Worm (Caenorhabditis elegans) whole organism, L1 larva: Measurements from ENCODE around the gene mut-7.

Source experiments
- C04F5.9 ChIP-seq: sonication (generic microtip); optimal IDR thresholded peaks from 2 replicates; lab custom pipeline; 2016; ENCODE audit warnings: missing genetic modification characterization, missing compliant biosample characterization
- C16A3.4 ChIP-seq: fragments of 150-350 bp; optimal IDR thresholded peaks from 2 replicates; lab custom pipeline; 2014; ENCODE audit warnings: missing biosample characterization, missing genetic modification characterization
- F16B12.6 ChIP-seq: fragments of 150-350 bp; optimal IDR thresholded peaks from 2 replicates; lab custom pipeline; 2014; ENCODE audit warnings: missing biosample characterization, missing genetic modification characterization
- Y116A8C.19 ChIP-seq: sonication (generic microtip); optimal IDR thresholded peaks from 2 replicates; lab custom pipeline; 2016; ENCODE audit warnings: missing compliant biosample characterization, missing genetic modification characterization, borderline replicate concordance
- aly-2 ChIP-seq: fragments of 150-350 bp; optimal IDR thresholded peaks from 2 replicates; lab custom pipeline; 2014; ENCODE audit warnings: missing biosample characterization, missing genetic modification characterization
- ama-1 ChIP-seq: fragments of 150-350 bp; optimal IDR thresholded peaks from 2 replicates; lab custom pipeline; 2014
- blmp-1 ChIP-seq: fragments of 150-350 bp; optimal IDR thresholded peaks from 2 replicates; lab custom pipeline; 2014; ENCODE audit warnings: missing biosample characterization, missing genetic modification characterization
- ceh-8 ChIP-seq: fragments of 200-800 bp; sonication (Bioruptor generic); optimal IDR thresholded peaks from 2 replicates; lab custom pipeline; 2018; ENCODE audit warnings: mild to moderate bottlenecking, missing genetic modification characterization, moderate library complexity, missing compliant biosample characterization
- ceh-90 ChIP-seq: sonication (generic microtip); optimal IDR thresholded peaks from 2 replicates; lab custom pipeline; 2016; ENCODE audit warnings: missing genetic modification characterization, missing compliant biosample characterization
- dpl-1 ChIP-seq, 3 experiments: fragments of 150-350 bp in 2 of 3; sonication (generic microtip) in 1 of 3; optimal IDR thresholded peaks; 2 replicates each; lab custom pipeline; 2014 to 2017; ENCODE audit warnings: missing biosample characterization in 3 of 3, missing genetic modification characterization in 3 of 3, missing genetic modification reagents in 3 of 3
- efl-1 ChIP-seq, 4 experiments: fragments of 150-350 bp; optimal IDR thresholded peaks in 3 of 4; peaks in 1 of 4; 1 replicate in 1 of 4; 2 replicates in 3 of 4; lab custom pipeline; 2014; ENCODE audit warnings: missing biosample characterization in 2 of 4, missing genetic modification characterization in 2 of 4, missing genetic modification reagents in 2 of 4
- egl-27 ChIP-seq, 2 experiments: fragments of 150-350 bp in 1 of 2; sonication (generic microtip); optimal IDR thresholded peaks; 3 replicates each; lab custom pipeline; 2017 to 2018; ENCODE audit warnings: missing biosample characterization in 2 of 2, missing genetic modification characterization in 2 of 2, missing genetic modification reagents in 2 of 2
- elt-3 ChIP-seq, 6 experiments: fragments of 150-350 bp in 1 of 6; sonication (generic microtip); optimal IDR thresholded peaks; 2 replicates each; lab custom pipeline; 2017 to 2018; ENCODE audit warnings: missing biosample characterization in 6 of 6, missing genetic modification characterization in 6 of 6, inconsistent platforms in 1 of 6
- fkh-10 ChIP-seq: sonication (generic microtip); optimal IDR thresholded peaks from 2 replicates; lab custom pipeline; 2017; ENCODE audit warnings: missing biosample characterization, missing genetic modification reagents, missing genetic modification characterization
- fos-1 ChIP-seq: fragments of 150-350 bp; optimal IDR thresholded peaks from 2 replicates; lab custom pipeline; 2014; ENCODE audit warnings: missing biosample characterization, missing genetic modification characterization
- hlh-4 ChIP-seq: sonication (generic microtip); optimal IDR thresholded peaks from 2 replicates; lab custom pipeline; 2016; ENCODE audit warnings: mild to moderate bottlenecking, missing genetic modification characterization, missing compliant biosample characterization
- hpl-2 ChIP-seq: fragments of 150-350 bp; optimal IDR thresholded peaks from 2 replicates; lab custom pipeline; 2014; ENCODE audit warnings: missing biosample characterization, missing genetic modification reagents, missing genetic modification characterization
- irx-1 ChIP-seq: sonication (generic microtip); optimal IDR thresholded peaks from 2 replicates; lab custom pipeline; 2016; ENCODE audit warnings: missing genetic modification characterization, missing compliant biosample characterization
- isw-1 ChIP-seq: fragments of 200-800 bp; sonication (Bioruptor generic); IDR thresholded peaks from 2 replicates; pipeline ENCODE4 v1.3.6; 2022; ENCODE audit warnings: missing genetic modification characterization, missing compliant biosample characterization
- lin-15B ChIP-seq: fragments of 150-350 bp; sonication (generic microtip); optimal IDR thresholded peaks from 3 replicates; lab custom pipeline; 2014; ENCODE audit warnings: missing biosample characterization, missing genetic modification characterization
- lsy-2 ChIP-seq, 2 experiments: fragments of 150-350 bp; optimal IDR thresholded peaks; 2 replicates each; lab custom pipeline; 2014; ENCODE audit warnings: missing biosample characterization in 2 of 2, missing genetic modification characterization in 2 of 2
- mab-9 ChIP-seq: fragments of 200-800 bp; sonication (Bioruptor generic); IDR thresholded peaks from 2 replicates; pipeline ENCODE4 v1.3.6; 2022; ENCODE audit warnings: missing genetic modification reagents, missing genetic modification characterization, missing compliant biosample characterization
- mef-2 ChIP-seq: fragments of 150-350 bp; optimal IDR thresholded peaks from 2 replicates; lab custom pipeline; 2014; ENCODE audit warnings: missing biosample characterization, missing genetic modification characterization
- mep-1 ChIP-seq: fragments of 150-350 bp; optimal IDR thresholded peaks from 2 replicates; lab custom pipeline; 2014; ENCODE audit warnings: missing biosample characterization, missing genetic modification characterization
- nhr-20 ChIP-seq: sonication (generic microtip); optimal IDR thresholded peaks from 2 replicates; lab custom pipeline; 2016; ENCODE audit warnings: mild to moderate bottlenecking, missing genetic modification characterization, missing compliant biosample characterization
- nhr-237 ChIP-seq: fragments of 150-350 bp; optimal IDR thresholded peaks from 2 replicates; lab custom pipeline; 2014; ENCODE audit warnings: missing biosample characterization, missing genetic modification characterization
- nhr-47 ChIP-seq: sonication (generic microtip); optimal IDR thresholded peaks from 2 replicates; lab custom pipeline; 2016; ENCODE audit warnings: mild to moderate bottlenecking, missing genetic modification characterization, moderate library complexity, missing compliant biosample characterization
- nhr-71 ChIP-seq: sonication (generic microtip); optimal IDR thresholded peaks from 2 replicates; lab custom pipeline; 2016; ENCODE audit warnings: mild to moderate bottlenecking, missing genetic modification characterization, moderate library complexity, missing compliant biosample characterization
- nhr-85 ChIP-seq: sonication (generic microtip); peaks from one replicate; lab custom pipeline; 2016; ENCODE audit warnings: missing genetic modification characterization, inconsistent platforms, missing compliant biosample characterization
- nhr-90 ChIP-seq: sonication (generic microtip); optimal IDR thresholded peaks from 2 replicates; lab custom pipeline; 2016; ENCODE audit warnings: mild to moderate bottlenecking, missing genetic modification characterization, missing compliant biosample characterization; ENCODE audit not compliant: poor library complexity
- pqm-1 ChIP-seq: sonication (generic microtip); optimal IDR thresholded peaks from 3 replicates; lab custom pipeline; 2017; ENCODE audit warnings: missing biosample characterization, missing genetic modification characterization
- skn-1 ChIP-seq: fragments of 150-350 bp; optimal IDR thresholded peaks from 2 replicates; lab custom pipeline; 2014; ENCODE audit warnings: missing biosample characterization, missing genetic modification characterization
- snu-23 ChIP-seq: sonication (generic microtip); optimal IDR thresholded peaks from 2 replicates; lab custom pipeline; 2016; ENCODE audit warnings: missing genetic modification characterization, missing compliant biosample characterization
- sox-4 ChIP-seq: sonication (generic microtip); optimal IDR thresholded peaks from 2 replicates; lab custom pipeline; 2016; ENCODE audit warnings: missing genetic modification characterization, missing compliant biosample characterization
- sptf-1 ChIP-seq: fragments of 150-350 bp; optimal IDR thresholded peaks from 2 replicates; lab custom pipeline; 2014; ENCODE audit warnings: missing biosample characterization, missing genetic modification characterization
- sup-37 ChIP-seq: fragments of 200-800 bp; sonication (Bioruptor generic); optimal IDR thresholded peaks from 2 replicates; lab custom pipeline; 2018; ENCODE audit warnings: mild to moderate bottlenecking, missing genetic modification characterization, missing compliant biosample characterization
- swsn-7 ChIP-seq: sonication (generic microtip); optimal IDR thresholded peaks from 2 replicates; lab custom pipeline; 2016; ENCODE audit warnings: missing genetic modification characterization, missing compliant biosample characterization
- tbx-2 ChIP-seq: sonication (generic microtip); optimal IDR thresholded peaks from 2 replicates; lab custom pipeline; 2016; ENCODE audit warnings: missing genetic modification characterization, missing compliant biosample characterization
- unc-30 ChIP-seq: sonication (generic microtip); optimal IDR thresholded peaks from 2 replicates; lab custom pipeline; 2017; ENCODE audit warnings: missing biosample characterization, missing genetic modification characterization
- unc-98 ChIP-seq: fragments of 200-800 bp; sonication (Bioruptor generic); IDR thresholded peaks from 2 replicates; pipeline ENCODE4 v1.3.6; 2022; ENCODE audit warnings: missing genetic modification characterization, missing compliant biosample characterization
- xbp-1 ChIP-seq: sonication (generic microtip); optimal IDR thresholded peaks from 2 replicates; lab custom pipeline; 2016; ENCODE audit warnings: missing genetic modification characterization, missing compliant biosample characterization
- zip-4 ChIP-seq: fragments of 200-800 bp; sonication (Bioruptor generic); optimal IDR thresholded peaks from 2 replicates; lab custom pipeline; 2018; ENCODE audit warnings: mild to moderate bottlenecking, missing genetic modification characterization, moderate library complexity, missing compliant biosample characterization
- ztf-11 ChIP-seq, 2 experiments: sonication (generic microtip); optimal IDR thresholded peaks; 2 replicates each; lab custom pipeline; 2016 to 2017; ENCODE audit warnings: missing genetic modification characterization in 2 of 2, missing biosample characterization in 1 of 2, missing compliant biosample characterization in 1 of 2
- ztf-4 ChIP-seq: fragments of 150-350 bp; optimal IDR thresholded peaks from 2 replicates; lab custom pipeline; 2014; ENCODE audit warnings: missing biosample characterization, missing genetic modification characterization

Gene mut-7

ce11 chrIII:9546016-9546659 is 4.0 kb upstream of the mut-7 start, which contains the start of gene unc-16 (continued):
- TF ChIP-seq mef-2 (peak; percentile 44), elt-3 (tag; optimal IDR thresholded peaks at IDR 0.05; lab: Kevin White, UChicago) (peak in 2 of 6 experiments; percentile 29 to 54), zip-4 (peak; percentile 78), isw-1 (GFP tag; lab: Robert Waterston, UW) (peak; percentile 91), nhr-90 (tag; lab: Kevin White, UChicago) (peak; percentile 67), fos-1 (tag; lab: Kevin White, UChicago) (peak; percentile 77), mep-1 (tag; lab: Kevin White, UChicago) (peak; percentile 95), nhr-85 (tag; lab: Kevin White, UChicago) (peak; percentile 88), sptf-1 (no peak), C16A3.4 (tag; lab: Kevin White, UChicago) (peak; percentile 85), hpl-2 (GFP tag; lab: Kevin White, UChicago) (peak; percentile 7), unc-98 (GFP tag; lab: Robert Waterston, UW) (no peak), xbp-1 (tag; lab: Kevin White, UChicago) (peak; percentile 90), hlh-4 (tag; lab: Kevin White, UChicago) (no peak), mab-9 (GFP tag; lab: Robert Waterston, UW) (peak; percentile 69; the same call in 1 of the 2 replicates), nhr-71 (tag; lab: Kevin White, UChicago) (peak; percentile 95), fkh-10 (GFP tag; lab: Kevin White, UChicago) (peak; percentile 65), sox-4 (tag; lab: Kevin White, UChicago) (peak; percentile 67), nhr-237 (peak; percentile 64), C04F5.9 (tag; lab: Kevin White, UChicago) (peak; percentile 83), nhr-47 (tag; lab: Kevin White, UChicago) (peak; percentile 92), aly-2 (tag; lab: Kevin White, UChicago) (peak; percentile 72), ztf-4 (tag; lab: Kevin White, UChicago) (peak; percentile 80), F16B12.6 (tag; lab: Kevin White, UChicago) (peak; percentile 69), unc-30 (tag; lab: Kevin White, UChicago) (no peak), efl-1 (optimal IDR thresholded peaks at IDR 0.05; lab: Kevin White, UChicago) (peak; percentile 85 to 88), efl-1 (GFP tag; optimal IDR thresholded peaks at IDR 0.05 in 1 of 2; lab: Kevin White, UChicago) (peak; percentile 82 to 98), ceh-8 (GFP tag; lab: Kevin White, UChicago) (peak; percentile 85), pqm-1 (tag; lab: Kevin White, UChicago) (no peak)

- no peak for TF ChIP-seq efl-1 (optimal IDR thresholded peaks at IDR 0.05; lab: Kevin White, UChicago)
- peak in 1 of 2 experiments; percentile 76 for TF ChIP-seq efl-1 (GFP tag; optimal IDR thresholded peaks at IDR 0.05 in 1 of 2; lab: Kevin White, UChicago)
- no peak for TF ChIP-seq nhr-85 (tag; lab: Kevin White, UChicago)
- no peak for TF ChIP-seq sup-37 (GFP tag; lab: Kevin White, UChicago)
- TF ChIP-seq, all 84 proteins: peak for 1
Observed at ce11 chrIII:9544820-9545219, 2.6 kb upstream of the mut-7 start, which contains the start of gene ZK1098.12. TSS of gene ZK1098.12 (plus strand) at chrIII:9545120.

ce11 chrIII:9544125-9544524 is 1.9 kb upstream of the mut-7 start, which contains the start of gene ZK1098.9:
TSS of gene ZK1098.9 (plus strand) at chrIII:9544425.
- TF ChIP-seq ceh-90 (tag; lab: Kevin White, UChicago) (no peak), mab-9 (GFP tag; lab: Robert Waterston, UW) (no peak), isw-1 (GFP tag; lab: Robert Waterston, UW) (no peak), egl-27 (tag; optimal IDR thresholded peaks at IDR 0.05; lab: Kevin White, UChicago) (no peak), C04F5.9 (tag; lab: Kevin White, UChicago) (no peak), sup-37 (GFP tag; lab: Kevin White, UChicago) (no peak), ztf-4 (tag; lab: Kevin White, UChicago) (no peak)

ce11 chrIII:9542816-9543215 is 636 bp upstream of the mut-7 start, which contains the start of gene eif-2Balpha:
TSS of gene eif-2Balpha (plus strand) at chrIII:9543119.
- TF ChIP-seq nhr-85 (tag; lab: Kevin White, UChicago) (peak; percentile 38), ceh-90 (tag; lab: Kevin White, UChicago) (no peak), lsy-2 (tag; optimal IDR thresholded peaks at IDR 0.05; lab: Kevin White, UChicago) (peak; percentile 78 to 94), skn-1 (tag; lab: Kevin White, UChicago) (peak; percentile 14), pqm-1 (tag; lab: Kevin White, UChicago) (no peak), lin-15B (tag; lab: Kevin White, UChicago) (peak; percentile 17), tbx-2 (peak; percentile 21), nhr-20 (tag; lab: Kevin White, UChicago) (peak; percentile 4), unc-98 (GFP tag; lab: Robert Waterston, UW) (no peak), dpl-1 (GFP tag; optimal IDR thresholded peaks at IDR 0.05; lab: Kevin White, UChicago) (peak; percentile 70 to 80 (median 71)), snu-23 (peak; percentile 28), Y116A8C.19 (tag; lab: Kevin White, UChicago) (no peak), blmp-1 (tag; lab: Kevin White, UChicago) (peak; percentile 32), elt-3 (tag; optimal IDR thresholded peaks at IDR 0.05; lab: Kevin White, UChicago) (peak in 1 of 6 experiments; percentile 24), swsn-7 (tag; lab: Kevin White, UChicago) (no peak), efl-1 (optimal IDR thresholded peaks at IDR 0.05; lab: Kevin White, UChicago) (peak; percentile 29 to 70), efl-1 (GFP tag; optimal IDR thresholded peaks at IDR 0.05 in 1 of 2; lab: Kevin White, UChicago) (peak; percentile 79 to 96), irx-1 (no peak), F16B12.6 (tag; lab: Kevin White, UChicago) (peak; percentile 34), ama-1 (lab: Kevin White, UChicago) (no peak), ztf-11 (tag; optimal IDR thresholded peaks at IDR 0.05; lab: Kevin White, UChicago) (no peak)
